Fruit fly (Drosophila melanogaster) whole organism, embryonic: ENCODE results near the gene CG10970.

Experiments
- Ada2b ChIP-seq: fragments of 200-800 bp; sonication (Bioruptor generic); IDR thresholded peaks from 2 replicates; pipeline ENCODE4 v1.3.6; 2022; ENCODE audit warnings: missing biosample characterization, missing genetic modification characterization
- Atf-2 ChIP-seq: fragments of 200-800 bp; sonication (Bioruptor generic); optimal IDR thresholded peaks from 2 replicates; lab custom pipeline; 2016; ENCODE audit warnings: missing biosample characterization, missing genetic modification characterization
- Awh ChIP-seq: fragments of 200-800 bp; sonication (Bioruptor generic); IDR thresholded peaks from 2 replicates; pipeline ENCODE4, ENCODE4 v1.3.6; 2022; ENCODE audit warnings: missing biosample characterization, missing genetic modification characterization
- Bdp1 ChIP-seq: fragments of 200-800 bp; sonication (Bioruptor generic); optimal IDR thresholded peaks from 3 replicates; lab custom pipeline; 2016; ENCODE audit warnings: missing biosample characterization, missing genetic modification characterization
- Bgb ChIP-seq: fragments of 200-800 bp; sonication (Bioruptor generic); IDR thresholded peaks from 2 replicates; pipeline ENCODE4 v1.3.6; 2022; ENCODE audit warnings: missing biosample characterization, missing genetic modification characterization; ENCODE audit not compliant: partially characterized antibody
- CG10209 ChIP-seq: fragments of 200-800 bp; sonication (Bioruptor generic); optimal IDR thresholded peaks from 3 replicates; lab custom pipeline; 2017; ENCODE audit warnings: missing biosample characterization, mild to moderate bottlenecking, missing genetic modification characterization, missing genetic modification reagents
- CG10565 ChIP-seq: fragments of 200-800 bp; sonication (Bioruptor generic); optimal IDR thresholded peaks from 3 replicates; lab custom pipeline; 2016; ENCODE audit warnings: missing biosample characterization, mild to moderate bottlenecking, missing genetic modification characterization
- CG12071 ChIP-seq: fragments of 200-800 bp; sonication (Bioruptor generic); optimal IDR thresholded peaks from 3 replicates; lab custom pipeline; 2018; ENCODE audit warnings: missing biosample characterization, mild to moderate bottlenecking, missing genetic modification characterization
- CG13287 ChIP-seq: fragments of 200-800 bp; sonication (Bioruptor generic); IDR thresholded peaks from 2 replicates; pipeline ENCODE4 v1.3.6; 2022; ENCODE audit warnings: missing biosample characterization, missing genetic modification characterization; ENCODE audit not compliant: partially characterized antibody
- CG13424 ChIP-seq: fragments of 200-800 bp; sonication (Bioruptor generic); optimal IDR thresholded peaks from 2 replicates; lab custom pipeline; 2019; ENCODE audit warnings: missing biosample characterization, mild to moderate bottlenecking, missing genetic modification characterization, moderate library complexity
- CG13624 ChIP-seq: fragments of 200-800 bp; sonication (Bioruptor generic); optimal IDR thresholded peaks from 2 replicates; lab custom pipeline; 2016; ENCODE audit warnings: missing biosample characterization, missing genetic modification characterization
- CG15601 ChIP-seq: fragments of 200-800 bp; sonication (Bioruptor generic); optimal IDR thresholded peaks from 3 replicates; lab custom pipeline; 2019; ENCODE audit warnings: missing biosample characterization, mild to moderate bottlenecking, missing genetic modification characterization, moderate library complexity
- CG1647 ChIP-seq: fragments of 200-800 bp; sonication (Bioruptor generic); optimal IDR thresholded peaks from 3 replicates; lab custom pipeline; 2016; ENCODE audit warnings: missing biosample characterization, missing genetic modification characterization
- CG16863 ChIP-seq: fragments of 200-800 bp; sonication (Bioruptor generic); optimal IDR thresholded peaks from 3 replicates; lab custom pipeline; 2016; ENCODE audit warnings: missing biosample characterization, missing genetic modification characterization
- CG17802 ChIP-seq: fragments of 200-800 bp; sonication (Bioruptor generic); optimal IDR thresholded peaks from 2 replicates; lab custom pipeline; 2018; ENCODE audit warnings: missing biosample characterization, mild to moderate bottlenecking, missing genetic modification characterization, moderate library complexity
- CG2712 ChIP-seq: fragments of 200-800 bp; optimal IDR thresholded peaks from 3 replicates; lab custom pipeline; 2019; ENCODE audit warnings: missing biosample characterization, mild to moderate bottlenecking, missing genetic modification characterization, moderate library complexity
- CG3065 ChIP-seq: fragments of 200-800 bp; sonication (Bioruptor generic); optimal IDR thresholded peaks from 2 replicates; lab custom pipeline; 2016; ENCODE audit warnings: missing biosample characterization, missing genetic modification characterization
- CG5245 ChIP-seq: fragments of 200-800 bp; sonication (Bioruptor generic); optimal IDR thresholded peaks from 3 replicates; lab custom pipeline; 2016; ENCODE audit warnings: missing biosample characterization, missing genetic modification characterization
- CG5953 ChIP-seq: fragments of 200-800 bp; sonication (Bioruptor generic); IDR thresholded peaks from 2 replicates; pipeline ENCODE4 v1.3.6; 2022; ENCODE audit warnings: missing biosample characterization, missing genetic modification characterization
- CG7357 ChIP-seq: fragments of 200-800 bp; sonication (Bioruptor generic); IDR thresholded peaks from 3 replicates; pipeline ENCODE4 v1.3.6; 2022; ENCODE audit warnings: missing biosample characterization, missing genetic modification characterization
- CG8089 ChIP-seq: fragments of 200-800 bp; sonication (Bioruptor generic); optimal IDR thresholded peaks from 3 replicates; lab custom pipeline; 2016; ENCODE audit warnings: missing biosample characterization, missing genetic modification characterization
- CG8281 ChIP-seq: fragments of 200-800 bp; sonication (Bioruptor generic); optimal IDR thresholded peaks from 2 replicates; lab custom pipeline; 2018; ENCODE audit warnings: missing biosample characterization, mild to moderate bottlenecking, missing genetic modification characterization, moderate library complexity
- D ChIP-seq, 2 experiments: fragments of 200-800 bp in 1 of 2; fragments of >200 bp in 1 of 2; sonication (Bioruptor generic) in 1 of 2; optimal IDR thresholded peaks; 2 replicates in 1 of 2; 3 replicates in 1 of 2; lab custom pipeline; 2017; ENCODE audit warnings: mild to moderate bottlenecking in 1 of 2, missing biosample characterization in 1 of 2, missing genetic modification characterization in 1 of 2, missing genetic modification reagents in 1 of 2
- HmgD ChIP-seq: fragments of 200-800 bp; sonication (Bioruptor generic); optimal IDR thresholded peaks from 3 replicates; lab custom pipeline; 2016; ENCODE audit warnings: missing biosample characterization, missing genetic modification characterization
- Hr78 ChIP-seq, 2 experiments: fragments of 200-800 bp in 1 of 2; fragments of >200 bp in 1 of 2; sonication (Bioruptor generic) in 1 of 2; optimal IDR thresholded peaks; 2 replicates each; lab custom pipeline; 2017 to 2019; ENCODE audit warnings: missing biosample characterization in 2 of 2, missing genetic modification characterization in 2 of 2, mild to moderate bottlenecking in 1 of 2, moderate library complexity in 1 of 2
- Hsf ChIP-seq: fragments of 200-800 bp; sonication (Bioruptor generic); optimal IDR thresholded peaks from 3 replicates; lab custom pipeline; 2016; ENCODE audit warnings: missing biosample characterization, missing genetic modification characterization
- Jarid2 ChIP-seq: fragments of 200-800 bp; sonication (Bioruptor generic); optimal IDR thresholded peaks from 3 replicates; lab custom pipeline; 2017; ENCODE audit warnings: mild to moderate bottlenecking, missing biosample characterization, missing genetic modification reagents, missing genetic modification characterization
- MTF-1 ChIP-seq: fragments of 200-800 bp; sonication (Bioruptor generic); optimal IDR thresholded peaks from 2 replicates; lab custom pipeline; 2018; ENCODE audit warnings: missing biosample characterization, mild to moderate bottlenecking, missing genetic modification characterization, borderline replicate concordance
- NC2α ChIP-seq: fragments of 200-800 bp; sonication (Bioruptor generic); optimal IDR thresholded peaks from 2 replicates; lab custom pipeline; 2016; ENCODE audit warnings: missing biosample characterization, missing genetic modification characterization
- NFAT ChIP-seq: fragments of 200-800 bp; sonication (Bioruptor generic); IDR thresholded peaks from 2 replicates; pipeline ENCODE4 v1.3.6; 2022; ENCODE audit warnings: missing biosample characterization, missing genetic modification characterization
- Spps ChIP-seq: fragments of 200-800 bp; sonication (Bioruptor generic); optimal IDR thresholded peaks from 2 replicates; lab custom pipeline; 2018; ENCODE audit warnings: missing biosample characterization, mild to moderate bottlenecking, missing genetic modification characterization
- Ssrp ChIP-seq: fragments of 200-800 bp; sonication (Bioruptor generic); optimal IDR thresholded peaks from 2 replicates; lab custom pipeline; 2018; ENCODE audit warnings: missing biosample characterization, mild to moderate bottlenecking, missing genetic modification characterization, moderate library complexity
- TFAM ChIP-seq: fragments of 200-800 bp; sonication (Bioruptor generic); optimal IDR thresholded peaks from 2 replicates; lab custom pipeline; 2017; ENCODE audit warnings: missing biosample characterization, missing genetic modification characterization, inconsistent platforms
- Tbp ChIP-seq: fragments of >200 bp; optimal IDR thresholded peaks from 2 replicates; lab custom pipeline; 2018; ENCODE audit warnings: missing biosample characterization, missing genetic modification characterization
- ara ChIP-seq: fragments of 200-800 bp; sonication (Bioruptor generic); IDR thresholded peaks from 2 replicates; pipeline ENCODE4 v1.3.6; 2022; ENCODE audit warnings: missing biosample characterization, missing genetic modification characterization
- crp ChIP-seq, 2 experiments: fragments of 200-800 bp; sonication (Bioruptor generic); optimal IDR thresholded peaks; 2 replicates in 1 of 2; 3 replicates in 1 of 2; lab custom pipeline; 2017; ENCODE audit warnings: missing biosample characterization in 2 of 2, missing genetic modification characterization in 2 of 2, mild to moderate bottlenecking in 1 of 2, moderate library complexity in 1 of 2
- ems ChIP-seq: fragments of 200-800 bp; sonication (Bioruptor generic); optimal IDR thresholded peaks from 3 replicates; lab custom pipeline; 2016; ENCODE audit warnings: missing biosample characterization, missing genetic modification characterization
- esg ChIP-seq: fragments of 200-800 bp; sonication (Bioruptor generic); conservative IDR thresholded peaks from 2 replicates; pipeline ENCODE4 v1.3.6; 2022; ENCODE audit warnings: missing biosample characterization, missing genetic modification characterization
- fru ChIP-seq: fragments of >200 bp; optimal IDR thresholded peaks from 2 replicates; lab custom pipeline; 2017
- gfzf ChIP-seq: fragments of 200-800 bp; sonication (Bioruptor generic); optimal IDR thresholded peaks from 2 replicates; lab custom pipeline; 2016; ENCODE audit warnings: missing biosample characterization, mild to moderate bottlenecking, missing genetic modification characterization, moderate library complexity
- gsb ChIP-seq: fragments of 200-800 bp; sonication (Bioruptor generic); IDR thresholded peaks from 2 replicates; pipeline ENCODE4 v1.3.6; 2022; ENCODE audit warnings: missing biosample characterization, missing genetic modification characterization
- lbe ChIP-seq: fragments of 200-800 bp; sonication (Bioruptor generic); optimal IDR thresholded peaks from 2 replicates; lab custom pipeline; 2016; ENCODE audit warnings: missing biosample characterization, mild to moderate bottlenecking, missing genetic modification characterization
- lola ChIP-seq, 3 experiments: fragments of >200 bp in 2 of 3; fragments of 200-800 bp in 1 of 3; sonication (Bioruptor generic) in 1 of 3; optimal IDR thresholded peaks; 2 replicates each; lab custom pipeline; 2017 to 2019; ENCODE audit warnings: missing biosample characterization in 3 of 3, missing genetic modification characterization in 3 of 3, mild to moderate bottlenecking in 1 of 3, moderate library complexity in 1 of 3
- nmo ChIP-seq: fragments of 200-800 bp; sonication (Bioruptor generic); optimal IDR thresholded peaks from 2 replicates; lab custom pipeline; 2018; ENCODE audit warnings: missing biosample characterization, mild to moderate bottlenecking, missing genetic modification characterization, moderate library complexity
- nom ChIP-seq: fragments of 200-800 bp; sonication (Bioruptor generic); optimal IDR thresholded peaks from 2 replicates; lab custom pipeline; 2017; ENCODE audit warnings: missing biosample characterization, missing genetic modification characterization, mild to moderate bottlenecking, moderate library complexity, missing genetic modification reagents
- sd ChIP-seq: fragments of 200-800 bp; sonication (Bioruptor generic); optimal IDR thresholded peaks from 3 replicates; lab custom pipeline; 2018; ENCODE audit warnings: missing biosample characterization, mild to moderate bottlenecking, missing genetic modification characterization, moderate library complexity
- sim ChIP-seq: fragments of 200-800 bp; sonication (Bioruptor generic); IDR thresholded peaks from 2 replicates; pipeline ENCODE4 v1.3.6; 2022; ENCODE audit warnings: missing biosample characterization, missing genetic modification characterization
- stwl ChIP-seq: fragments of 200-800 bp; sonication (Bioruptor generic); optimal IDR thresholded peaks from 3 replicates; lab custom pipeline; 2018; ENCODE audit warnings: missing biosample characterization, mild to moderate bottlenecking, missing genetic modification characterization, moderate library complexity
- zen ChIP-seq: fragments of 200-800 bp; sonication (Bioruptor generic); optimal IDR thresholded peaks from 3 replicates; lab custom pipeline; 2018; ENCODE audit warnings: missing biosample characterization, mild to moderate bottlenecking, missing genetic modification characterization, moderate library complexity

Gene CG10970

dm6 chrX:9067754-9068477 is 3.3 kb downstream of the CG10970 start, which contains the start of gene CG15365 (continued):
- TF ChIP-seq gfzf (no peak), sim (GFP tag; lab: Robert Waterston, UW) (no peak), nom (GFP tag; lab: Kevin White, UChicago) (peak; percentile 15), CG5245 (GFP tag; lab: Kevin White, UChicago) (no peak), Bgb (GFP tag; lab: Robert Waterston, UW) (peak; percentile 50; the same call in 1 of the 2 replicates), CG13624 (no peak), Tbp (no peak), TFAM (GFP tag; lab: Kevin White, UChicago) (no peak), ara (GFP tag; lab: Robert Waterston, UW) (no peak), esg (GFP tag; lab: Robert Waterston, UW) (no peak), crp (GFP tag; optimal IDR thresholded peaks at IDR 0.05; lab: Kevin White, UChicago) (no peak), lbe (GFP tag; lab: Kevin White, UChicago) (no peak), CG2712 (peak; percentile 3), Ada2b (no peak), CG12071 (GFP tag; lab: Kevin White, UChicago) (no peak), NC2α (GFP tag; lab: Kevin White, UChicago) (no peak), Ssrp (tag; lab: Kevin White, UChicago) (no peak), sd (tag; lab: Kevin White, UChicago) (no peak), CG8089 (GFP tag; lab: Kevin White, UChicago) (no peak), CG7357 (GFP tag; lab: Robert Waterston, UW) (no peak), HmgD (GFP tag; lab: Kevin White, UChicago) (no peak), lola (GFP tag; optimal IDR thresholded peaks at IDR 0.05; lab: Kevin White, UChicago) (no peak), Spps (tag; lab: Kevin White, UChicago) (no peak), Hr78 (GFP tag; optimal IDR thresholded peaks at IDR 0.05; lab: Kevin White, UChicago) (no peak), nmo (GFP tag; lab: Kevin White, UChicago) (no peak), Awh (no peak), CG16863 (GFP tag; lab: Kevin White, UChicago) (no peak), NFAT (GFP tag; lab: Robert Waterston, UW) (peak; percentile 39), CG13424 (tag; lab: Kevin White, UChicago) (no peak), Bdp1 (GFP tag; lab: Kevin White, UChicago) (no peak), CG8281 (tag; lab: Kevin White, UChicago) (no peak), CG3065 (GFP tag; lab: Kevin White, UChicago) (no peak), Atf-2 (no peak), gsb (GFP tag; lab: Robert Waterston, UW) (no peak), CG17802 (no peak), Jarid2 (GFP tag; lab: Kevin White, UChicago) (peak; percentile 82), CG10209 (no peak), fru (lab: Kevin White, UChicago) (no peak), CG1647 (GFP tag; lab: Kevin White, UChicago) (no peak), Hsf (GFP tag; lab: Kevin White, UChicago) (no peak), CG10565 (GFP tag; lab: Kevin White, UChicago) (no peak), CG13287 (GFP tag; lab: Robert Waterston, UW) (peak; percentile 11; the same call in 1 of the 2 replicates), ems (no peak), zen (tag; lab: Kevin White, UChicago) (no peak), CG5953 (no peak), CG15601 (tag; lab: Kevin White, UChicago) (no peak), MTF-1 (GFP tag; lab: Kevin White, UChicago) (no peak), D (optimal IDR thresholded peaks at IDR 0.05; lab: Kevin White, UChicago) (no peak), D (GFP tag; optimal IDR thresholded peaks at IDR 0.05; lab: Kevin White, UChicago) (no peak), stwl (tag; lab: Kevin White, UChicago) (no peak)
